Worm (Caenorhabditis elegans): Measurements from ENCODE around the gene mrpl-11.

Gene mrpl-11

DNA sequence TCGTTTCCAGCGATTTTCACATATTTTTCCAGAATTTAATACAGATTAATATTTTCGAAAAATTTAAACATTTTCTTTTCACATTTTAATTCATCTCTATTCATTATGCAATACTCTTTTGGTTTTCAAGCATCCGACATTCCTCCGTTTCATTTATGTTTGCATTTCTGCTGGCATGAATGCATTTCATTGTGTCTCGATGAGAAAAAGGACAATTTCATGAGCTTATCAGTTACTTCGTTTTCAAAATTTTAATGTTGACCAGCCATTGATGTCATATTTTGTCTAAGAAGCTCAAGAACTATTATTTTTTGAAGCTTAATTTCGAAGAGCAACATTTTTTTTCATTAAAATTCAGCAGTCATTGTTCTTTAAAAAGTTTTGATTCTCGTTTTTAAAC is 1.1 kb downstream of the mrpl-11 start:
- no peak for TF ChIP-seq aly-2 (tag; optimal IDR thresholded peaks at IDR 0.05)
- TF ChIP-seq elt-2 (tag; optimal IDR thresholded peaks at IDR 0.05) = peak; percentile 28
- TF ChIP-seq elt-1 (tag; optimal IDR thresholded peaks at IDR 0.05) = no peak
- TF ChIP-seq pqm-1 (tag; optimal IDR thresholded peaks at IDR 0.05) = peak; percentile 63

DNA sequence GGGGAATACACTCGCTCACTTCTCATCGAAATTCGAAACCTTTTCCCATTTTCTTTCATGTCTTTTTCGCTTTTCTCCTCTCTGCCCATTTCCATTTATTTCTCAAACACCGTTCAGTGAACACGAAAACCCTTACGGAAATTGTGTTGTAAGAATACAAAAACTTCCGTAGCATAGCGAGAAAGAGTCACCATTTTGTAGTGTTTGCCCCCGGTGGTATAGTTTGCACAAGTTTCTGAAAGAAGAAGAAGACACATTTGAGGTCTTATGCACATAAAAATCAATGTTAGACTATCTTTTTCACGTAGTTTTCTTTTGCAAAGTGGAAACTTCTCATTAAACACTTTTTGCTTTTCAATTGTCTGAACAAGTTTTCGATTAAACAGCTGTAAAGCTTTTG is 1.7 kb downstream of the mrpl-11 start:
- no peak for TF ChIP-seq nhr-28 (tag; optimal IDR thresholded peaks at IDR 0.05)
- no peak for TF ChIP-seq ama-1 (optimal IDR thresholded peaks at IDR 0.05)
- TF ChIP-seq egl-27 (tag; optimal IDR thresholded peaks at IDR 0.05) = no peak
- no peak for TF ChIP-seq skn-1 (tag; optimal IDR thresholded peaks at IDR 0.05)
- TF ChIP-seq nhr-77 (tag; optimal IDR thresholded peaks at IDR 0.05) = no peak
- TF ChIP-seq pha-4 (tag; optimal IDR thresholded peaks at IDR 0.05) = no peak
- TF ChIP-seq tbx-2 (tag; optimal IDR thresholded peaks at IDR 0.05) = no peak
- TF ChIP-seq elt-3 (tag; optimal IDR thresholded peaks at IDR 0.05) = no peak
- TF ChIP-seq aly-2 (tag; optimal IDR thresholded peaks at IDR 0.05) = no peak
- no peak for TF ChIP-seq sea-2 (GFP tag; optimal IDR thresholded peaks at IDR 0.05)
- no peak for TF ChIP-seq elt-1 (tag; optimal IDR thresholded peaks at IDR 0.05)
- TF ChIP-seq ceh-28 (tag; optimal IDR thresholded peaks at IDR 0.05) = no peak
- TF ChIP-seq mml-1 (tag; optimal IDR thresholded peaks at IDR 0.05) = no peak
- TF ChIP-seq nhr-67 (tag; optimal IDR thresholded peaks at IDR 0.05) = no peak

DNA sequence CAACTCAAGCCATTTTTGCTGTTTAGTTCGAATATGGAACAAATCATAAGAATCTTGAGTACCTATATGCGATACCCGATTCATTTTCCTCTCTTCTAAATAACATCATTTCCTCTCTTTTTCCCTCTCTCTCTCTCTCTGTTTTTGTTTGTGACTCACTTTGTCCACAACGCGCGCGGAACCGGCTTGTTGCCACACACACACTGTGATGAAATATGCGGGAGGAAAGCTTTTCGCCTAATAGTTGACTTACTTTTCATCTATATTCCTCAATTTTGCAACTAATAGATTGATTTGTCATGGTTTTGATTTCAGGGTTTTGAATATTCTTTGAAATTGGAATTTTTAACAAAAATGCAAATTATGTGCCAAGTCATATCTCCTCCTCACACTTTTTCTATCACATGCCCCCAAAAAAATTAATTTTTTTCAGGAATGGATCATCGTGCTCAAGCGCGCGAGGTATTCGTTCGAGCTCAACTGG is 2.4 kb downstream of the mrpl-11 start, which contains the start of gene hipr-1:
Gene hipr-1, plus strand, starts transcription at position 434 of the 484 bp plus-strand sequence.
- peak; percentile 65 for TF ChIP-seq pha-4 (tag; optimal IDR thresholded peaks at IDR 0.05)
- no peak for TF ChIP-seq fos-1 (tag; optimal IDR thresholded peaks at IDR 0.05)

DNA sequence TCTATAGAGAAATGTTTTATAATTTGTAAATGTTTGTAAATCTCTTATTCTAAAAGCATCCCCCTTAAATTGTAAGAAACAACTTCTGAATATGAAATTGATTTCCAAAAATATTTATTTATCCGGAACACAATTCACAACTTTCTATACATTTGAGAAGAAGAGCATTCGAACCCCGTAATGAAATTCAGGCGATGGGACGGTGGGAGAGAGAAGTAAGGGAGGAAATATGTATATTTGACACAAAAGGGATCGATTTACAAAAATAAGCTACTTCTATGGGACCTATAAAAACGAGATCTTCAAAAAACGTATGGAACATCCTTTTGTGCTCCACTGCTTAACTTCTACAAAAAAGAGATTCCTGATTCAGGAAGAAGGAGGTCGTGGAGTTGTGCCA is 7.8 kb downstream of the mrpl-11 start:
- TF ChIP-seq mml-1 (tag; optimal IDR thresholded peaks at IDR 0.05) = no peak
- no peak for TF ChIP-seq ceh-28 (tag; optimal IDR thresholded peaks at IDR 0.05)
- no peak for TF ChIP-seq aly-2 (tag; optimal IDR thresholded peaks at IDR 0.05)
- TF ChIP-seq nhr-25 (tag; optimal IDR thresholded peaks at IDR 0.05) = no peak
- TF ChIP-seq pha-4 (tag; optimal IDR thresholded peaks at IDR 0.05) = no peak
- TF ChIP-seq pqm-1 (tag; optimal IDR thresholded peaks at IDR 0.05) = no peak
- no peak for TF ChIP-seq ceh-82 (tag; optimal IDR thresholded peaks at IDR 0.05)
- no peak for TF ChIP-seq ceh-9 (tag; optimal IDR thresholded peaks at IDR 0.05)
- no peak for TF ChIP-seq nhr-76 (tag; optimal IDR thresholded peaks at IDR 0.05)
- no peak for TF ChIP-seq fkh-2 (tag; optimal IDR thresholded peaks at IDR 0.05)
- TF ChIP-seq ceh-16 (tag; optimal IDR thresholded peaks at IDR 0.05) = no peak
- TF ChIP-seq elt-1 (tag; optimal IDR thresholded peaks at IDR 0.05) = no peak

DNA sequence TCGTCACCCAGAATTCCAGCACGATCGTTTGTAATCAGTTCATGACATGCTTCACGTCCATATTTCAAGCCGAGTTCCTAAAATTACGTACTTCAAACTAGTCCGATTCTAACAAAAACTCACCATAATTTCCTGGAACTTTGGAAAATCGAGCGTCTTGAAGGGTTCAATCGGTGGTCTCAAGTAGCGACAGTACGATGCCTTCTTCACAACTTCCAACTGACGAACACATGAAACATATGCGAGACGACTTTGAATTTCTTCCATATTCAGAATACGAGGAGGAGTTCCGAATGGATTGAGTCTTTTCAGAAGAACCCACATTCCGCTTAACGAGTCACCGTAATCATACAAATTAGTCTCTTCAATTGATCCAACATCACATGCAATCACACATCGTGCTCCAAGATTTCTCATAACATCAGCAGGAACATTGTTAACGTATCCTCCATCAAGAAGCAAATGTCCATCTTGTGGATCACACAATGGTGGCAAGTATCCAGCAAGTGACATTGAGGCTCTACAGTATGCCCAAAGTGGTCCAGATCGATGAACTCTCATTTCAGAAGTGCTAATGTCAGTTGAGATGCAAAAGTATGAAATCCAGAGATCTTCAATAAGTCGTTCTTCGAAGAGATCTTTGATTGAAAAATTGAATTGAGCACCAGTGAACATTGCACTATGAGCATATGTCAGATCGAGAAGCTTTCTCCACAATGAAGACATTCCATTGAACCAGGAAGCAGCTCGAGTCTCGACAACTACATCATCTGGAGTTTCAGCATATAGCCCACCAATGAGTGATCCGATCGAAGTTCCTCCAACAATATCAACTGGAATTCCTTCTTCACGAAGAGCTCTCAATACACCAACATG is 8.8 kb downstream of the mrpl-11 start:
- TF ChIP-seq elt-1 (tag; optimal IDR thresholded peaks at IDR 0.05) (no peak), ama-1 (optimal IDR thresholded peaks at IDR 0.05) (no peak), nhr-12 (tag; optimal IDR thresholded peaks at IDR 0.05) (no peak), nfya-1 (tag; optimal IDR thresholded peaks at IDR 0.05; ENCODE audit: insufficient read depth) (no peak), nhr-11 (tag; optimal IDR thresholded peaks at IDR 0.05) (no peak), pqm-1 (tag; optimal IDR thresholded peaks at IDR 0.05) (no peak), nhr-28 (tag; optimal IDR thresholded peaks at IDR 0.05) (no peak), tbx-2 (tag; optimal IDR thresholded peaks at IDR 0.05) (no peak), ztf-4 (tag; optimal IDR thresholded peaks at IDR 0.05) (no peak), snpc-4 (tag; optimal IDR thresholded peaks at IDR 0.05) (no peak), eor-1 (tag; optimal IDR thresholded peaks at IDR 0.05) (no peak), skn-1 (tag; optimal IDR thresholded peaks at IDR 0.05) (no peak), fos-1 (tag; optimal IDR thresholded peaks at IDR 0.05) (no peak), nhr-76 (tag; optimal IDR thresholded peaks at IDR 0.05) (no peak), nhr-25 (tag; optimal IDR thresholded peaks at IDR 0.05) (no peak), jun-1 (tag; optimal IDR thresholded peaks at IDR 0.05) (no peak)

DNA sequence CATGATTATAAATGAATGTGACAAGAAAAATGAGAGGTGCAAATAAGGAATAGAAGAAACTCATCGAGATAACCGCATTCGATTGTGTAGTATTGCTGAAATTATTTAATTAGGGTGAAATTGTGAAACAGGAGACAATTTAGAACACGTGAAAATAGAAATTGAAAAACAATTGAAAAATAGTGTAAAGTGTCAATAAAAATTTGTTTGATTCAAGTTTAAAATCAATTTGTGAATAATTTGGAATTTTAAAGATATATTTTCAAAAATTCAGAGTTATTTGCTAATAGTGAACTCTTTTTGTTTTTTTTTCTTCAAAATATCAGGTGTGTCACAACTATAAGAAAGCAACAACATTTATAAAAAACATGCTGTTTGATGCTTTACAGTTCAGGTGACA is 13.9 kb downstream of the mrpl-11 start, which contains the start of gene ZK370.4:
Gene ZK370.4, minus strand, starts transcription at position 101 of the 400 bp plus-strand sequence.
- TF ChIP-seq pqm-1 (tag; optimal IDR thresholded peaks at IDR 0.05) (no peak), ceh-28 (tag; optimal IDR thresholded peaks at IDR 0.05) (no peak)

All from whole organism, L3 larva.